Fruit fly (Drosophila melanogaster): ENCODE results near the gene CG3108.

DNA sequence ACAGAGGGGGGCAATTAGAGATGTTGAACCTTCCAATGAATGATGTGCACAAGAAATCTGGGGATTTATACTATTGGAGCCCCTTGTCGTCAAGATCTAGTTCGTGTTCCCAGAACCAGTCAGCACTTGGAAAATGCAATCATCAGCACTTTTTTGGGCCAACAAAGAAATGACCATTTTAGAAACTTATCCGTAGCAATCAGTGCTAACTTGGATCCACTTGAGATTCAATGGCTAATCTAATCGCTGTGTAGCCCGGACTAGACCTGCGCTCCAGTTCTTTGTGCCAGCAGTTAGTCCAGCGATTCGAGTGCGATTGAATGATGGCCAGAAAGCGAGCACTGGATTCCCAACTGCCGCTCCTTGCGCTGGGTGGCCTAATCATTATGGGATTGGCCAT is 49.0 kb downstream of the CG3108 start, which contains the start of gene CG15773:
- TF ChIP-seq CG31224 (GFP tag; IDR thresholded peaks at IDR 0.05) (no peak), run (tag; optimal IDR thresholded peaks at IDR 0.05) (no peak), kay (GFP tag; optimal IDR thresholded peaks at IDR 0.05) (no peak), tin (GFP tag; optimal IDR thresholded peaks at IDR 0.05) (no peak), CG12299 (tag; optimal IDR thresholded peaks at IDR 0.05) (no peak), zen (tag; optimal IDR thresholded peaks at IDR 0.05) (no peak), Ravus (GFP tag; IDR thresholded peaks at IDR 0.05) (no peak), CG13894 (tag; optimal IDR thresholded peaks at IDR 0.05) (no peak), Hr78 (GFP tag; optimal IDR thresholded peaks at IDR 0.05) (no peak), Neu2 (GFP tag; optimal IDR thresholded peaks at IDR 0.05; ENCODE audit: borderline replicate concordance) (no peak), CG12769 (tag; optimal IDR thresholded peaks at IDR 0.05) (no peak), CG17829 (tag; optimal IDR thresholded peaks at IDR 0.05) (no peak), CG9876 (GFP tag; optimal IDR thresholded peaks at IDR 0.05) (no peak), Rx (GFP tag; IDR thresholded peaks at IDR 0.05) (no peak)

All from whole organism, embryonic.